Fruit fly (Drosophila melanogaster): Measurements from ENCODE around the gene Trx2.

Gene Trx2

dm6 chr2L:9616654-9617053 lies 3.7 kb downstream of the Trx2 start (continued):
- TF ChIP-seq gfzf (GFP tag; optimal IDR thresholded peaks at IDR 0.05) (peak; percentile 46), Fer1 (GFP tag; optimal IDR thresholded peaks at IDR 0.05) (peak; percentile 50), cwo (GFP tag; optimal IDR thresholded peaks at IDR 0.05) (no peak), CoRest (tag; optimal IDR thresholded peaks at IDR 0.05) (peak; percentile 55), zfh2 (GFP tag; optimal IDR thresholded peaks at IDR 0.05) (peak; percentile 75), pnt (GFP tag; optimal IDR thresholded peaks at IDR 0.05) (peak; percentile 14), CG34422 (GFP tag; IDR thresholded peaks at IDR 0.05) (peak; percentile 77; the same call in 2 of the 3 replicates), Tbp (GFP tag; optimal IDR thresholded peaks at IDR 0.05) (no peak), Pdp1 (GFP tag; optimal IDR thresholded peaks at IDR 0.05) (no peak), hbn (GFP tag; IDR thresholded peaks at IDR 0.05; ENCODE audit: partially characterized antibody) (peak; percentile 16; the same call in 1 of the 2 replicates), CG33213 (GFP tag; optimal IDR thresholded peaks at IDR 0.05) (peak; percentile 37), Xbp1 (GFP tag; optimal IDR thresholded peaks at IDR 0.05) (peak; percentile 71), CG12219 (GFP tag; optimal IDR thresholded peaks at IDR 0.05) (no peak), CG34224 (GFP tag; IDR thresholded peaks at IDR 0.05; ENCODE audit: partially characterized antibody) (peak; percentile 69), caup (GFP tag; optimal IDR thresholded peaks at IDR 0.05; ENCODE audit: severe bottlenecking) (peak; percentile 20), CG30020 (tag; optimal IDR thresholded peaks at IDR 0.05) (no peak), al (GFP tag; IDR thresholded peaks at IDR 0.05) (peak; percentile 39; the same call in 1 of the 2 replicates), ac (GFP tag; optimal IDR thresholded peaks at IDR 0.05) (no peak), CG12659 (GFP tag; optimal IDR thresholded peaks at IDR 0.05) (peak; percentile 80), ato (GFP tag; IDR thresholded peaks at IDR 0.05; ENCODE audit: partially characterized antibody) (peak; percentile 63; the same call in 1 of the 2 replicates), Neu2 (GFP tag; optimal IDR thresholded peaks at IDR 0.05; ENCODE audit: borderline replicate concordance) (peak; percentile 82), CG4730 (GFP tag; IDR thresholded peaks at IDR 0.05) (no peak), Hr78 (GFP tag; optimal IDR thresholded peaks at IDR 0.05) (no peak), CG4617 (GFP tag; optimal IDR thresholded peaks at IDR 0.05; ENCODE audit: borderline replicate concordance) (peak; percentile 24), so (GFP tag; IDR thresholded peaks at IDR 0.05) (0 out of 3 replicates have a peak, but pooled peaks have one; percentile 23), ara (GFP tag; IDR thresholded peaks at IDR 0.05) (peak; percentile 52; the same call in 1 of the 2 replicates), Aef1 (GFP tag; IDR thresholded peaks at IDR 0.05) (peak; percentile 61; the same call in 2 of the 3 replicates), CG15601 (tag; optimal IDR thresholded peaks at IDR 0.05) (peak; percentile 58), CG6272 (GFP tag; IDR thresholded peaks at IDR 0.05) (peak; percentile 6; the same call in 1 of the 2 replicates), abd-A (tag; optimal IDR thresholded peaks at IDR 0.05) (peak; percentile 48), Fer3 (tag; optimal IDR thresholded peaks at IDR 0.05) (no peak), CG11456 (GFP tag; IDR thresholded peaks at IDR 0.05) (peak; percentile 79), dm (GFP tag; optimal IDR thresholded peaks at IDR 0.05) (peak; percentile 58), CG32767 (GFP tag; IDR thresholded peaks at IDR 0.05) (no peak), CG6791 (GFP tag; IDR thresholded peaks at IDR 0.05; ENCODE audit: partially characterized antibody) (peak; percentile 76), CG2712 (tag; optimal IDR thresholded peaks at IDR 0.05) (peak; percentile 6), yki (optimal IDR thresholded peaks at IDR 0.05) (no peak), bsh (GFP tag; optimal IDR thresholded peaks at IDR 0.05) (peak in 1 of 2 experiments; percentile 16), ham (GFP tag; IDR thresholded peaks at IDR 0.05) (no peak), CG11723 (GFP tag; optimal IDR thresholded peaks at IDR 0.05) (no peak), psq (GFP tag; optimal IDR thresholded peaks at IDR 0.05) (no peak), Mad (GFP tag; optimal IDR thresholded peaks at IDR 0.05) (peak; percentile 64), CG13424 (tag; optimal IDR thresholded peaks at IDR 0.05) (peak; percentile 49), Awh (GFP tag; IDR thresholded peaks at IDR 0.05) (0 out of 2 replicates have a peak, but pooled peaks have one; percentile 26), Lim3 (GFP tag; IDR thresholded peaks at IDR 0.05) (no peak), Doc3 (GFP tag; IDR thresholded peaks at IDR 0.05; ENCODE audit: partially characterized antibody) (peak; percentile 58), usp (GFP tag; optimal IDR thresholded peaks at IDR 0.05) (no peak), GATAe (GFP tag; conservative IDR thresholded peaks at IDR 0.05) (no peak), phol (tag; optimal IDR thresholded peaks at IDR 0.05) (no peak)
